Fruit fly (Drosophila melanogaster) whole organism, embryonic: ENCODE measurements around the gene scny.

Experiments used
- Bgb ChIP-seq: fragments of 200-800 bp; sonication (Bioruptor generic); IDR thresholded peaks from 2 replicates; pipeline ENCODE4 v1.3.6; 2022; ENCODE audit warnings: missing biosample characterization, missing genetic modification characterization; ENCODE audit not compliant: partially characterized antibody
- C15 ChIP-seq: fragments of 200-800 bp; sonication (Bioruptor generic); IDR thresholded peaks from 3 replicates; pipeline ENCODE4 v1.3.6; 2022; ENCODE audit warnings: missing biosample characterization, missing genetic modification characterization
- CG10267 ChIP-seq: fragments of 200-800 bp; sonication (Bioruptor generic); optimal IDR thresholded peaks from 2 replicates; lab custom pipeline; 2018; ENCODE audit warnings: missing biosample characterization, mild to moderate bottlenecking, missing genetic modification characterization, moderate library complexity
- CG11085 ChIP-seq: fragments of 200-800 bp; sonication (Bioruptor generic); IDR thresholded peaks from 2 replicates; pipeline ENCODE4 v1.3.6; 2022; ENCODE audit warnings: missing biosample characterization, missing genetic modification characterization
- CG11504 ChIP-seq: fragments of 200-800 bp; sonication (Bioruptor generic); optimal IDR thresholded peaks from 3 replicates; lab custom pipeline; 2019; ENCODE audit warnings: missing biosample characterization, mild to moderate bottlenecking, missing genetic modification characterization, moderate library complexity
- CG12071 ChIP-seq: fragments of 200-800 bp; sonication (Bioruptor generic); optimal IDR thresholded peaks from 3 replicates; lab custom pipeline; 2018; ENCODE audit warnings: missing biosample characterization, mild to moderate bottlenecking, missing genetic modification characterization
- CG12391 ChIP-seq: fragments of 200-800 bp; sonication (Bioruptor generic); optimal IDR thresholded peaks from 3 replicates; lab custom pipeline; 2018; ENCODE audit warnings: missing biosample characterization, mild to moderate bottlenecking, missing genetic modification characterization, moderate library complexity
- CG14667 ChIP-seq: fragments of 200-800 bp; sonication (Bioruptor generic); IDR thresholded peaks from 2 replicates; pipeline ENCODE4 v1.3.6; 2022; ENCODE audit warnings: missing biosample characterization, missing genetic modification characterization
- CG15601 ChIP-seq: fragments of 200-800 bp; sonication (Bioruptor generic); optimal IDR thresholded peaks from 3 replicates; lab custom pipeline; 2019; ENCODE audit warnings: missing biosample characterization, mild to moderate bottlenecking, missing genetic modification characterization, moderate library complexity
- CG16813 ChIP-seq: fragments of 200-800 bp; sonication (Bioruptor generic); IDR thresholded peaks from 3 replicates; pipeline ENCODE4 v1.3.6; 2022; ENCODE audit warnings: missing biosample characterization, missing genetic modification characterization; ENCODE audit not compliant: partially characterized antibody
- CG16815 ChIP-seq: fragments of 200-800 bp; sonication (Bioruptor generic); optimal IDR thresholded peaks from 3 replicates; lab custom pipeline; 2017; ENCODE audit warnings: missing biosample characterization, mild to moderate bottlenecking, missing genetic modification characterization
- CG17359 ChIP-seq: fragments of 200-800 bp; sonication (Bioruptor generic); optimal IDR thresholded peaks from 3 replicates; lab custom pipeline; 2018; ENCODE audit warnings: missing biosample characterization, mild to moderate bottlenecking, missing genetic modification characterization, moderate library complexity
- CG17612 ChIP-seq: fragments of 200-800 bp; sonication (Bioruptor generic); IDR thresholded peaks from 2 replicates; pipeline ENCODE4 v1.3.6; 2022; ENCODE audit warnings: missing biosample characterization, missing genetic modification characterization
- CG18764 ChIP-seq: fragments of 200-800 bp; sonication (Bioruptor generic); optimal IDR thresholded peaks from 3 replicates; lab custom pipeline; 2016; ENCODE audit warnings: missing biosample characterization, missing genetic modification characterization
- CG3163 ChIP-seq: fragments of 200-800 bp; sonication (Bioruptor generic); optimal IDR thresholded peaks from 3 replicates; lab custom pipeline; 2016; ENCODE audit warnings: missing biosample characterization, missing genetic modification characterization
- CG33213 ChIP-seq: fragments of 200-800 bp; sonication (Bioruptor generic); optimal IDR thresholded peaks from 3 replicates; lab custom pipeline; 2016; ENCODE audit warnings: missing biosample characterization, missing genetic modification characterization
- CG34376 ChIP-seq: fragments of 200-800 bp; sonication (Bioruptor generic); optimal IDR thresholded peaks from 2 replicates; lab custom pipeline; 2018; ENCODE audit warnings: missing biosample characterization, mild to moderate bottlenecking, missing genetic modification characterization
- CG3995 ChIP-seq: fragments of 200-800 bp; sonication (Bioruptor generic); optimal IDR thresholded peaks from 3 replicates; lab custom pipeline; 2016; ENCODE audit warnings: missing biosample characterization, missing genetic modification characterization
- CG4424 ChIP-seq: fragments of 200-800 bp; sonication (Bioruptor generic); optimal IDR thresholded peaks from 3 replicates; lab custom pipeline; 2016; ENCODE audit warnings: missing biosample characterization, missing genetic modification characterization
- CG5180 ChIP-seq: fragments of 200-800 bp; sonication (Bioruptor generic); optimal IDR thresholded peaks from 3 replicates; lab custom pipeline; 2017; ENCODE audit warnings: missing biosample characterization, missing genetic modification characterization, mild to moderate bottlenecking, moderate library complexity, missing genetic modification reagents
- CG5245 ChIP-seq: fragments of 200-800 bp; sonication (Bioruptor generic); optimal IDR thresholded peaks from 3 replicates; lab custom pipeline; 2016; ENCODE audit warnings: missing biosample characterization, missing genetic modification characterization
- CG7357 ChIP-seq: fragments of 200-800 bp; sonication (Bioruptor generic); IDR thresholded peaks from 3 replicates; pipeline ENCODE4 v1.3.6; 2022; ENCODE audit warnings: missing biosample characterization, missing genetic modification characterization
- CG7839 ChIP-seq: fragments of 200-800 bp; sonication (Bioruptor generic); optimal IDR thresholded peaks from 3 replicates; lab custom pipeline; 2018; ENCODE audit warnings: missing biosample characterization, mild to moderate bottlenecking, missing genetic modification characterization, moderate library complexity
- CG8388 ChIP-seq: fragments of 200-800 bp; sonication (Bioruptor generic); optimal IDR thresholded peaks from 2 replicates; lab custom pipeline; 2019; ENCODE audit warnings: missing biosample characterization, mild to moderate bottlenecking, missing genetic modification characterization, moderate library complexity
- CG9609 ChIP-seq: fragments of 200-800 bp; sonication (Bioruptor generic); optimal IDR thresholded peaks from 3 replicates; lab custom pipeline; 2016; ENCODE audit warnings: missing biosample characterization, missing genetic modification characterization
- Dref ChIP-seq: fragments of 200-800 bp; sonication (Bioruptor generic); IDR thresholded peaks from 2 replicates; pipeline ENCODE4 v1.3.6; 2022; ENCODE audit warnings: missing biosample characterization, missing genetic modification characterization
- H15 ChIP-seq: fragments of 200-800 bp; sonication (Bioruptor generic); IDR thresholded peaks from 3 replicates; pipeline ENCODE4 v1.3.6; 2022; ENCODE audit warnings: missing biosample characterization, missing genetic modification characterization
- HLH4C ChIP-seq: fragments of 200-800 bp; sonication (Bioruptor generic); IDR thresholded peaks from 3 replicates; pipeline ENCODE4 v1.3.6; 2022; ENCODE audit warnings: missing biosample characterization, missing genetic modification characterization; ENCODE audit not compliant: partially characterized antibody
- Lim3 ChIP-seq: fragments of 200-800 bp; sonication (Bioruptor generic); IDR thresholded peaks from 2 replicates; pipeline ENCODE4 v1.3.6; 2022; ENCODE audit warnings: missing biosample characterization, missing genetic modification characterization
- Lpt ChIP-seq: fragments of >200 bp; optimal IDR thresholded peaks from 2 replicates; lab custom pipeline; 2018; ENCODE audit warnings: missing biosample characterization, missing genetic modification characterization
- Poxn ChIP-seq: fragments of 200-800 bp; sonication (Bioruptor generic); IDR thresholded peaks from 2 replicates; pipeline ENCODE4 v1.3.6; 2022; ENCODE audit warnings: missing biosample characterization, missing genetic modification characterization
- Rx ChIP-seq: fragments of 200-800 bp; sonication (Bioruptor generic); IDR thresholded peaks from 2 replicates; pipeline ENCODE4 v1.3.6; 2022; ENCODE audit warnings: missing biosample characterization, missing genetic modification characterization
- Ssrp ChIP-seq: fragments of 200-800 bp; sonication (Bioruptor generic); optimal IDR thresholded peaks from 2 replicates; lab custom pipeline; 2018; ENCODE audit warnings: missing biosample characterization, mild to moderate bottlenecking, missing genetic modification characterization, moderate library complexity
- ab ChIP-seq: fragments of 200-800 bp; sonication (Bioruptor generic); optimal IDR thresholded peaks from 2 replicates; lab custom pipeline; 2016; ENCODE audit warnings: missing biosample characterization, missing genetic modification characterization
- bowl ChIP-seq: fragments of 200-800 bp; sonication (Bioruptor generic); IDR thresholded peaks from 2 replicates; pipeline ENCODE4 v1.3.6; 2022; ENCODE audit warnings: missing biosample characterization, missing genetic modification characterization
- esg ChIP-seq: fragments of 200-800 bp; sonication (Bioruptor generic); conservative IDR thresholded peaks from 2 replicates; pipeline ENCODE4 v1.3.6; 2022; ENCODE audit warnings: missing biosample characterization, missing genetic modification characterization
- ewg ChIP-seq: fragments of 200-800 bp; sonication (Bioruptor generic); optimal IDR thresholded peaks from 3 replicates; lab custom pipeline; 2017; ENCODE audit warnings: mild to moderate bottlenecking, missing biosample characterization, missing genetic modification reagents, missing genetic modification characterization
- gce ChIP-seq: fragments of 200-800 bp; sonication (Bioruptor generic); IDR thresholded peaks from 3 replicates; pipeline ENCODE4 v1.3.6; 2022; ENCODE audit warnings: missing biosample characterization, missing genetic modification characterization
- her ChIP-seq: fragments of 200-800 bp; sonication (Bioruptor generic); optimal IDR thresholded peaks from 2 replicates; lab custom pipeline; 2016; ENCODE audit warnings: missing biosample characterization, missing genetic modification characterization
- lilli ChIP-seq: fragments of 200-800 bp; sonication (Bioruptor generic); optimal IDR thresholded peaks from 3 replicates; lab custom pipeline; 2016; ENCODE audit warnings: missing biosample characterization, missing genetic modification characterization
- mam ChIP-seq: fragments of 200-800 bp; sonication (Bioruptor generic); optimal IDR thresholded peaks from 3 replicates; lab custom pipeline; 2016; ENCODE audit warnings: missing biosample characterization, missing genetic modification characterization
- prd ChIP-seq, 3 experiments: fragments of >200 bp in 2 of 3; fragments of 200-800 bp in 1 of 3; sonication (Bioruptor generic) in 1 of 3; optimal IDR thresholded peaks in 2 of 3; IDR thresholded peaks in 1 of 3; 2 replicates in 2 of 3; 3 replicates in 1 of 3; pipeline versions ENCODE4 v1.3.6 to Lab custom; 2017 to 2022; ENCODE audit warnings: missing biosample characterization in 1 of 3, missing genetic modification characterization in 1 of 3
- psq ChIP-seq: fragments of 200-800 bp; sonication (Bioruptor generic); optimal IDR thresholded peaks from 2 replicates; lab custom pipeline; 2017; ENCODE audit warnings: missing biosample characterization, missing genetic modification characterization
- sim ChIP-seq: fragments of 200-800 bp; sonication (Bioruptor generic); IDR thresholded peaks from 2 replicates; pipeline ENCODE4 v1.3.6; 2022; ENCODE audit warnings: missing biosample characterization, missing genetic modification characterization
- tup ChIP-seq: fragments of 200-800 bp; sonication (Bioruptor generic); optimal IDR thresholded peaks from 2 replicates; lab custom pipeline; 2016; ENCODE audit warnings: missing biosample characterization, mild to moderate bottlenecking, missing genetic modification characterization, moderate library complexity
- vfl ChIP-seq: fragments of 200-800 bp; sonication (Bioruptor generic); optimal IDR thresholded peaks from 2 replicates; lab custom pipeline; 2016; ENCODE audit warnings: missing biosample characterization, missing genetic modification characterization
- z ChIP-seq: fragments of 200-800 bp; sonication (Bioruptor generic); IDR thresholded peaks from 3 replicates; pipeline ENCODE4 v1.3.6; 2022; ENCODE audit warnings: missing biosample characterization, missing genetic modification characterization
- zen ChIP-seq: fragments of 200-800 bp; sonication (Bioruptor generic); optimal IDR thresholded peaks from 3 replicates; lab custom pipeline; 2018; ENCODE audit warnings: missing biosample characterization, mild to moderate bottlenecking, missing genetic modification characterization, moderate library complexity
- zen2 ChIP-seq: fragments of 200-800 bp; sonication (Bioruptor generic); IDR thresholded peaks from 3 replicates; pipeline ENCODE4 v1.3.6; 2022; ENCODE audit warnings: missing biosample characterization, missing genetic modification characterization; ENCODE audit not compliant: partially characterized antibody

Gene scny

DNA sequence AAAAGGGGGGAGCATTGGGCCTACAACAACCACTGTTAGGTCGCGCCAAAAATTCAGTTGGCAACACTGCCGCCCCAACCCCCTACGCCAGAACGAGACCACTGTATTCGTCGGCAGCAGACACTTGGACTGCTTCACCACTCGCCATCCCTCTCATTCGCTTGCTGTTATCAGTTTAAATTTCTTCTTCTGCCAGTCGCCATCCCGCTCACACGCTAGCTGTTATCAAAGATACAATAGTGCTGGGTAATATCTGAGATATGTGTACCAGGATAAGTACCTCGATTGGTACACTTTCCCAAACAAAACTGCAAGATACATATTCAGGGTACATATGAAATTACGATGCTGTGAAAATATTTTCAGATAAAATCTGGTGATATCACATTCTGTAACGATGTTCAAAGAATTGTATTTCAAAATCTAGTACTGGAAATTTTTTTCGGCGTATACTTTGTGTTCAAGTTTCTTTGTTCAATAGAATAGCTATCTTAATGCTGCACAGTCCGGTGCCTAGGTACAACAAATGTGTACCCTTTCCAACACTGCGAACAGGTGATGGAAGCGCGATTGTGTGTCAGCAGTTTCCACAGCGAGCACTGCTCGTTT is 2.1 kb downstream of the scny start (continued):
- TF ChIP-seq Lpt (GFP tag; lab: Kevin White, UChicago) (no peak), CG3163 (GFP tag; lab: Kevin White, UChicago) (peak; percentile 60), CG7357 (GFP tag; lab: Robert Waterston, UW) (peak; percentile 33; the same call in 1 of the 3 replicates), CG34376 (GFP tag; lab: Kevin White, UChicago) (peak; percentile 94), CG14667 (no peak; the same call in 1 of the 2 replicates), Poxn (GFP tag; lab: Robert Waterston, UW) (no peak; the same call in 1 of the 2 replicates), CG3995 (GFP tag; lab: Kevin White, UChicago) (peak; percentile 50), CG17612 (peak; percentile 58), bowl (GFP tag; lab: Robert Waterston, UW) (no peak), CG12071 (no peak), Bgb (GFP tag; lab: Robert Waterston, UW) (peak; percentile 67), Dref (GFP tag; lab: Robert Waterston, UW) (0 out of 2 replicates have a peak, but pooled peaks have one; percentile 24), CG18764 (peak; percentile 60), ab (peak; percentile 19), CG33213 (peak; percentile 65), CG7839 (peak; percentile 84), CG16815 (peak; percentile 71), her (GFP tag; lab: Kevin White, UChicago) (peak; percentile 86), esg (GFP tag; lab: Robert Waterston, UW) (peak; percentile 81), HLH4C (peak; percentile 50; the same call in 2 of the 3 replicates), CG11504 (tag; lab: Kevin White, UChicago) (no peak), gce (GFP tag; lab: Robert Waterston, UW) (0 out of 3 replicates have a peak, but pooled peaks have one; percentile 16), prd (optimal IDR thresholded peaks at IDR 0.05; lab: Kevin White, UChicago) (no peak), prd (GFP tag; IDR thresholded peaks at IDR 0.05; lab: Robert Waterston, UW) (peak; percentile 80), C15 (GFP tag; lab: Robert Waterston, UW) (no peak), mam (GFP tag; lab: Kevin White, UChicago) (peak; percentile 90), CG10267 (peak; percentile 94), CG8388 (GFP tag; lab: Kevin White, UChicago) (peak; percentile 72), vfl (GFP tag; lab: Kevin White, UChicago) (peak; percentile 73), z (GFP tag; lab: Robert Waterston, UW) (no peak), CG12391 (tag; lab: Kevin White, UChicago) (peak; percentile 89), psq (GFP tag; lab: Kevin White, UChicago) (no peak), CG17359 (peak; percentile 75), CG16813 (GFP tag; lab: Robert Waterston, UW) (no peak), zen (tag; lab: Kevin White, UChicago) (peak; percentile 68), zen2 (no peak), CG5245 (GFP tag; lab: Kevin White, UChicago) (peak; percentile 46), CG4424 (GFP tag; lab: Kevin White, UChicago) (peak; percentile 82), ewg (GFP tag; lab: Kevin White, UChicago) (peak; percentile 65), H15 (GFP tag; lab: Robert Waterston, UW) (no peak), tup (GFP tag; lab: Kevin White, UChicago) (peak; percentile 74), Lim3 (GFP tag; lab: Robert Waterston, UW) (no peak), CG5180 (no peak), CG11085 (GFP tag; lab: Robert Waterston, UW) (no peak), sim (no peak), Rx (GFP tag; lab: Robert Waterston, UW) (peak; percentile 47), Ssrp (tag; lab: Kevin White, UChicago) (peak; percentile 82), CG15601 (tag; lab: Kevin White, UChicago) (peak; percentile 86), lilli (peak; percentile 90), CG9609 (peak; percentile 79)
